Fruit fly (Drosophila melanogaster): ENCODE measurements around the gene Flad2.

Gene Flad2

dm6 chr2L:13373435-13374242, 38.7 kb upstream of the Flad2 start, which contains the start of the genes Bdp1 and CG6565:
Gene Bdp1, minus strand, starts transcription at chr2L:13373890.
Gene CG6565, plus strand, starts transcription at chr2L:13374019.
- peak; percentile 92 for TF ChIP-seq Myc (optimal IDR thresholded peaks at IDR 0.05)
- peak; percentile 95 for TF ChIP-seq Sp1 (GFP tag; optimal IDR thresholded peaks at IDR 0.05)
- TF ChIP-seq dl (GFP tag; optimal IDR thresholded peaks at IDR 0.05; ENCODE audit: insufficient read depth in 1 of 2, partially characterized antibody in 2 of 2), result no peak
- TF ChIP-seq GATAd (GFP tag; optimal IDR thresholded peaks at IDR 0.05), result peak; percentile 93
- TF ChIP-seq jim (GFP tag; optimal IDR thresholded peaks at IDR 0.05), result peak; percentile 62
- TF ChIP-seq sv (GFP tag; optimal IDR thresholded peaks at IDR 0.05), result peak; percentile 99
- no peak for TF ChIP-seq pan (optimal IDR thresholded peaks at IDR 0.05)
- no peak for TF ChIP-seq brk (GFP tag; optimal IDR thresholded peaks at IDR 0.05)
- TF ChIP-seq CG32264 (GFP tag; optimal IDR thresholded peaks at IDR 0.05), result peak; percentile 89
- peak; percentile 96 for TF ChIP-seq CG9705 (GFP tag; optimal IDR thresholded peaks at IDR 0.05)
- TF ChIP-seq fru (GFP tag; optimal IDR thresholded peaks at IDR 0.05), result peak; percentile 98
- TF ChIP-seq psq (GFP tag; optimal IDR thresholded peaks at IDR 0.05), result peak; percentile 94
- peak; percentile 77 for TF ChIP-seq Mio (GFP tag; optimal IDR thresholded peaks at IDR 0.05)
- TF ChIP-seq Vsx2 (GFP tag; optimal IDR thresholded peaks at IDR 0.05; ENCODE audit: partially characterized antibody), result no peak
- TF ChIP-seq br (GFP tag; optimal IDR thresholded peaks at IDR 0.05), result peak; percentile 97
- TF ChIP-seq h (GFP tag; optimal IDR thresholded peaks at IDR 0.05), result peak; percentile 98
- TF ChIP-seq Hr83 (GFP tag; optimal IDR thresholded peaks at IDR 0.05; ENCODE audit: poor library complexity, severe bottlenecking), result peak; percentile 19
- no peak for TF ChIP-seq CrebA (GFP tag; optimal IDR thresholded peaks at IDR 0.05; ENCODE audit: borderline replicate concordance)
- TF ChIP-seq usp (GFP tag; optimal IDR thresholded peaks at IDR 0.05), result no peak
- no peak for TF ChIP-seq N (GFP tag; optimal IDR thresholded peaks at IDR 0.05)
- TF ChIP-seq dmrt93B (GFP tag; optimal IDR thresholded peaks at IDR 0.05), result peak; percentile 98
- TF ChIP-seq OdsH (GFP tag; optimal IDR thresholded peaks at IDR 0.05), result peak; percentile 96
- TF ChIP-seq ey (GFP tag; optimal IDR thresholded peaks at IDR 0.05), result peak; percentile 98
- peak; percentile 97 for TF ChIP-seq rgr (GFP tag; optimal IDR thresholded peaks at IDR 0.05)
- TF ChIP-seq woc (GFP tag; optimal IDR thresholded peaks at IDR 0.05), result peak; percentile 99
- peak; percentile 98 for TF ChIP-seq Jra (GFP tag; optimal IDR thresholded peaks at IDR 0.05)
- peak; percentile 78 to 98 for TF ChIP-seq foxo (GFP tag; optimal IDR thresholded peaks at IDR 0.05)
- TF ChIP-seq Hnf4 (GFP tag; optimal IDR thresholded peaks at IDR 0.05), result peak; percentile 96
- no peak for TF ChIP-seq Rel (GFP tag; optimal IDR thresholded peaks at IDR 0.05)
- peak; percentile 69 for TF ChIP-seq Rel (tag; optimal IDR thresholded peaks at IDR 0.05)
- TF ChIP-seq dsf (GFP tag; optimal IDR thresholded peaks at IDR 0.05; ENCODE audit: borderline replicate concordance), result peak; percentile 96
- TF ChIP-seq HLH106 (tag; optimal IDR thresholded peaks at IDR 0.05), result peak; percentile 96

dm6 chr2L:13376086-13376485, 36.2 kb upstream of the Flad2 start:
- no peak for TF ChIP-seq lola (GFP tag; optimal IDR thresholded peaks at IDR 0.05)
- TF ChIP-seq tai (GFP tag; optimal IDR thresholded peaks at IDR 0.05), result no peak
- TF ChIP-seq sage (GFP tag; optimal IDR thresholded peaks at IDR 0.05), result no peak
- no peak for TF ChIP-seq Dfd (GFP tag; optimal IDR thresholded peaks at IDR 0.05)

DNA sequence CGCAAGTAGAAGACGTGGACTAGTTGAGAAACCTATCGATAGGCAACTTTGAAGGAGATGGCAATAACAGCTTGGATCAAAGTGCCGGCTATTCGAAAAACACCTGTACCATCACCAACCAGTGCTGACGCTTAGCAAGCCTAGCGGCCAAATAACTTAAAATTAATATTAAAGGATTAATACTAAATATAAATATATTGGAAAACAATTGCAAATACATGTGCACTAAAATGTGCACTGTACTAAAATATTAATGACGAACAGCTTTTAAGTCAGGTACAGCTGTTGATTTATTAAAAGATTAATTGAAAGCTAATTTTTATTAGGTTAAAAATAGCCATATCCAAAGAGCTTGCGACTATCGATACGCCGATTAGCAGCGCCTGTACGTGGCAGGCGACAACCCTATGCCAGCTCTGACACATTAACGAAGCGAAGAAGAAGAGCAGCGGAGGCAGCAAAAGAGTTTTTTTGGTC, 33.8 kb upstream of the Flad2 start, which contains the start of the genes CG9302 and beta'COP:
CG9302 (minus strand) TSS at position 51 of the 477 bp plus-strand sequence.
beta'COP (plus strand) TSS at position 415 of the 477 bp plus-strand sequence.
- TF ChIP-seq woc (GFP tag; optimal IDR thresholded peaks at IDR 0.05) (peak; percentile 83), dmrt93B (GFP tag; optimal IDR thresholded peaks at IDR 0.05) (no peak), Rel (GFP tag; optimal IDR thresholded peaks at IDR 0.05) (no peak), Rel (tag; optimal IDR thresholded peaks at IDR 0.05) (peak; percentile 25), Hr78 (GFP tag; optimal IDR thresholded peaks at IDR 0.05) (no peak), Mio (GFP tag; optimal IDR thresholded peaks at IDR 0.05) (no peak), foxo (GFP tag; optimal IDR thresholded peaks at IDR 0.05) (peak in 1 of 2 experiments; percentile 80), OdsH (GFP tag; optimal IDR thresholded peaks at IDR 0.05) (peak; percentile 63), GATAd (GFP tag; optimal IDR thresholded peaks at IDR 0.05) (peak; percentile 12), fru (GFP tag; optimal IDR thresholded peaks at IDR 0.05) (no peak), sage (GFP tag; optimal IDR thresholded peaks at IDR 0.05) (no peak), Dif (GFP tag; optimal IDR thresholded peaks at IDR 0.05; ENCODE audit: partially characterized antibody) (no peak), ey (GFP tag; optimal IDR thresholded peaks at IDR 0.05) (peak; percentile 35), brk (GFP tag; optimal IDR thresholded peaks at IDR 0.05) (no peak), sv (GFP tag; optimal IDR thresholded peaks at IDR 0.05) (peak; percentile 53), CrebA (GFP tag; optimal IDR thresholded peaks at IDR 0.05; ENCODE audit: borderline replicate concordance) (no peak), Abd-B (GFP tag; optimal IDR thresholded peaks at IDR 0.05) (no peak), CG9705 (GFP tag; optimal IDR thresholded peaks at IDR 0.05) (peak; percentile 66), Vsx2 (GFP tag; optimal IDR thresholded peaks at IDR 0.05; ENCODE audit: partially characterized antibody) (no peak), Myc (optimal IDR thresholded peaks at IDR 0.05) (peak; percentile 97), N (GFP tag; optimal IDR thresholded peaks at IDR 0.05) (no peak), CG32264 (GFP tag; optimal IDR thresholded peaks at IDR 0.05) (no peak), usp (GFP tag; optimal IDR thresholded peaks at IDR 0.05) (no peak), rgr (GFP tag; optimal IDR thresholded peaks at IDR 0.05) (no peak), psq (GFP tag; optimal IDR thresholded peaks at IDR 0.05) (peak; percentile 61), HLH106 (tag; optimal IDR thresholded peaks at IDR 0.05) (peak; percentile 86), h (GFP tag; optimal IDR thresholded peaks at IDR 0.05) (no peak), Hr83 (GFP tag; optimal IDR thresholded peaks at IDR 0.05; ENCODE audit: poor library complexity, severe bottlenecking) (no peak), lola (GFP tag; optimal IDR thresholded peaks at IDR 0.05) (no peak), Dfd (GFP tag; optimal IDR thresholded peaks at IDR 0.05) (no peak), Sp1 (GFP tag; optimal IDR thresholded peaks at IDR 0.05) (peak; percentile 77), dsf (GFP tag; optimal IDR thresholded peaks at IDR 0.05; ENCODE audit: borderline replicate concordance) (no peak), Jra (GFP tag; optimal IDR thresholded peaks at IDR 0.05) (no peak), pan (optimal IDR thresholded peaks at IDR 0.05) (no peak)
